Fruit fly (Drosophila melanogaster) whole organism: ENCODE data around the gene Akr1B.

Source experiments
- CG8478 ChIP-seq: fragments of >200 bp; optimal IDR thresholded peaks from 2 replicates; lab custom pipeline; 2018; ENCODE audit warnings: inconsistent platforms
- Dll ChIP-seq: fragments of >200 bp; optimal IDR thresholded peaks from 2 replicates; lab custom pipeline; 2017
- EcR ChIP-seq, 2 experiments: fragments of >200 bp; optimal IDR thresholded peaks; 2 replicates each; lab custom pipeline; 2017; ENCODE audit warnings: missing biosample characterization in 2 of 2, missing genetic modification characterization in 2 of 2, missing genetic modification reagents in 2 of 2
- pan ChIP-seq: fragments of >200 bp; optimal IDR thresholded peaks from 2 replicates; lab custom pipeline; 2017
- psq ChIP-seq: fragments of >200 bp; optimal IDR thresholded peaks from 2 replicates; lab custom pipeline; 2017
- usp ChIP-seq: fragments of >200 bp; optimal IDR thresholded peaks from 2 replicates; lab custom pipeline; 2017; ENCODE audit warnings: missing biosample characterization, missing genetic modification characterization, mixed read lengths

Akr1B gene

DNA sequence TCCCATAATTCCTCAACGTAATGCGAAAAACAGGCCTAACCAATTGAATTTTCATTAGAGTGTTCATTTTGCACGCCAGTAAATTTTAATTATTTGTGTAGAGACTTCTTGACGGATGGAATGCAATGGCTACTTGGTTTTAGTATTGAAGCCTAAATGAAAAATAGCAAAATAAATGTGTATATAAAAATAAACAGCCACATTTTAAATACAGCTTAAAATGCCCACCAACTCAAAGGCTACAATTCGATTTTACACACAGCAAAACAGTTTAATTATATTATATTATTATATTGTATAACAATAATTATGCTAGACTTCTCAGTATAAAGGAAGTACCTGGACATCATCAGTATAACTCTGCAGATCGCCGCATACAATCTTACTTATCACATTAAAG, at the start of gene Akr1B:
Gene Akr1B, minus strand, starts transcription at position 101 of the 400 bp plus-strand sequence.
- TF ChIP-seq CG8478 (no peak), Dll (no peak), EcR (GFP tag; optimal IDR thresholded peaks at IDR 0.05; lab: Kevin White, UChicago) (no peak), psq (lab: Kevin White, UChicago) (no peak), pan (lab: Kevin White, UChicago) (no peak), usp (GFP tag; lab: Kevin White, UChicago) (no peak)

DNA sequence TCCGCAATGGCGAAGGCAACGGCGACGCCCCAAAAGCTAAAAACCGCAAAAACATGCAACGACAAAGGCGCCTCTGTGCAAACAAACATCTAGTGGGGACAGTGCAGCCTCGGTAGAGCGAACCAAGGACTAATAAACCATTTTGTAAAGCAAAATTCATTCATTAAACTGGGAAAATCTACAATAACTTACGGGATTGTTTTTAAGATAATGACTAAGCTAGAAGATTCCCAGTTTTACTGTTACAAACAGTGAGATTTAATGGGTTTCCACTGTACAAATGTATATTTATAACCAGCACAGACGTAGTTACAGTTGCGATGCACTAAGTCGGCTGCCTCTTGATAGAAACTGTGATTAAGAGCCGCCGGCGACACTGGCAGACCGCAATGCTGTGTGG, 32.0 kb upstream of the Akr1B start:
- TF ChIP-seq EcR (GFP tag; optimal IDR thresholded peaks at IDR 0.05; lab: Kevin White, UChicago): no peak
- no peak for TF ChIP-seq usp (GFP tag; lab: Kevin White, UChicago)
- no peak for TF ChIP-seq pan (lab: Kevin White, UChicago)
- TF ChIP-seq Dll: no peak
- TF ChIP-seq CG8478: no peak
- no peak for TF ChIP-seq psq (lab: Kevin White, UChicago)

DNA sequence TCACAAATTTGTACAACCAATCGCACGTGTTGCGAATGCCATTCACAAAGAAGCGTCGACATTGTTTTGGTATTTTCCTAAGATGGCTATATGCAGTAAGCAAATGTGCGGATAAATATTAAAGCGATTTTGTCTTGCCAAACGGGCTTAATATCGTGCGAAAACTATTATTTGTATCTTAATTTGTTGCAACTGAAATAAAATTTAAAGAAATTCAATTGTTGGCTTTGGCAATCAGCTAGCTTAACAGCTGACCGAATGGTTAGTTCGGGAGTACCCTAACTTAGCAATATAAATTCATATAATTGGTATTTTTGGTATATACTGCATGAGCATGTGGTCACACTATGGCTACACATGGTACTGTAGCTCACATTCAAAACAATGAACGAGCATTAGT, 24.2 kb upstream of the Akr1B start, which contains the start of the genes RIOK1 and Polr3H:
Gene RIOK1, minus strand, starts transcription at position 65 of the 400 bp plus-strand sequence.
Gene Polr3H, plus strand, starts transcription at position 347 of the 400 bp plus-strand sequence.
- TF ChIP-seq EcR (GFP tag; optimal IDR thresholded peaks at IDR 0.05; lab: Kevin White, UChicago): no peak
- TF ChIP-seq pan (lab: Kevin White, UChicago): no peak
- TF ChIP-seq psq (lab: Kevin White, UChicago): no peak
- TF ChIP-seq CG8478: no peak
- no peak for TF ChIP-seq usp (GFP tag; lab: Kevin White, UChicago)
- TF ChIP-seq Dll: no peak

DNA sequence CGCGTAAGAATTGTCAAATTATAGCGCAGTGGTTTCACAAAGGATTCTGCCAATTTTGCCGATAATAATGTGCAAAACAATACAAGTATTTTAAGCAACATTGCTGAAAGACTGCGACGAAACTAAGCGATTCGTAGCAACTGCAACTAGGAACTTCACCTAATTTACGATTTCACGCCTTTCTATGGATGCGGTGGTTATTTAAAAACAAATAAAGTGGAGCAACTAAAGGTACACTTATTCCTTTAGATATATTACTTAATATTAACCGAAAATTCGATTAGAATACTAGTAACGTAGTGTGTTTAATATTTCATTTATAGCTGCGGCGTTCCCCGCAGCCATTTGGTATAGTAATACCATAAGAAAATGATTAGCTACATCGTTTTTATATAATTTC, 21.8 kb upstream of the Akr1B start, which contains the start of gene CG6071:
Gene CG6071, minus strand, starts transcription at position 101 of the 400 bp plus-strand sequence.
- TF ChIP-seq pan (lab: Kevin White, UChicago) (no peak), EcR (GFP tag; optimal IDR thresholded peaks at IDR 0.05; lab: Kevin White, UChicago) (no peak), CG8478 (no peak), psq (lab: Kevin White, UChicago) (no peak), usp (GFP tag; lab: Kevin White, UChicago) (no peak), Dll (no peak)

DNA sequence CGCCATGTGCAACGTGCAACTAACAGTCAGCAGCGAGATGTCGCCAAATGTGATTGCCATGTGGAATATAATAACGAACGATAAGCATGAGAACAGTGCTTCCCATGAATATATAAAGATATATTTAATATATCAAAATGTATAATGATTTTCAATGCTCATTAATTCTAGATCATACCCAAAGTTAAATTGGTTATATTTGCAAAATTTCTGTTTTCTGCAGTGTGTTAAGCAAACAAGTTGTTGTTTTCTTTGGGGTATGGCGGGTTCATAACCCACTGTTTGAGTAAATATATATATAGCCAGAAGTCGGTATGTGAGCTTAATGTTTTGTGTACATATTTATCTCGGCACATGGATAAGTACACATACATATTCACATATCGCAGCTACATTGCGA, 12.6 kb upstream of the Akr1B start:
- TF ChIP-seq Dll: no peak
- TF ChIP-seq psq (lab: Kevin White, UChicago): no peak
- TF ChIP-seq CG8478: no peak
- no peak for TF ChIP-seq EcR (GFP tag; optimal IDR thresholded peaks at IDR 0.05; lab: Kevin White, UChicago)
- no peak for TF ChIP-seq usp (GFP tag; lab: Kevin White, UChicago)
- TF ChIP-seq pan (lab: Kevin White, UChicago): no peak

DNA sequence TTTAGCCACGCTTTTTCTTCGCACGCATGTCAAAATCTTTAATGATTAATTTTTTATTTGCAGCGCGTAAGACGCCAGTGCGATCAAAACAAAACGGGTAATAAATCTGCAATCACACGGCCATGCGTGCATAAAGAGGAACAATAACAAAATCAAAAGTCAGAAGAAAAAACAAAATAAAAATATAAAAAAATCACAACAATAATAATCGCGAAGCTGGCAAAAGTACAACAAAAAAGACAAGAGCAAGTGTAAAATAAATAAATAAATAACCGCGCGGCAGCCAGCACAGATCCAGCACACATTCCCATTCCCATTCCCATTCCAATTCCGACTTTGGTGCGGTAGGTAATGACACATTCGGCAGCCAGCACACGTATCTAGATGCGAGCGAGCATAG, 10.4 kb upstream of the Akr1B start:
- TF ChIP-seq pan (lab: Kevin White, UChicago) (no peak), usp (GFP tag; lab: Kevin White, UChicago) (no peak), CG8478 (no peak), psq (lab: Kevin White, UChicago) (no peak), EcR (GFP tag; optimal IDR thresholded peaks at IDR 0.05; lab: Kevin White, UChicago) (no peak), Dll (no peak)

DNA sequence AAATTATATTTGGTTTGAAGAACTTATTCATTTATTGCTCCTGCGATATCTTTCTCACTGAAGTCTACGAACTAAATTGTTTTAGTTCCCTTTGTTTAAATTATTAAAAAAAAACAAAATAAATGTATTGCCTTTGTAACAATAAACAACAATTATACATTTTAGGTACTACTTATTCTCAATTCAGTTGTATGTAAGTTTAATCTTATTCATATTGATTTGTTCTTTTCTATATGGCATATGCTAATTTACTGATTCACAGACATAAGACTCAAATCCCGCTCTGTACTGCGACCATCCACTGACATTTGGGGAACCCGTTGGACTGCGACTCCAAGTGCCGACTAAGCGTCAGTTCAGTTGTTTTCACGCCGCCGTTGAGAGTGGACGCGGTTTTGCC, 6.9 kb upstream of the Akr1B start, which contains the start of gene CG32091:
Gene CG32091, plus strand, starts transcription at position 301 of the 400 bp plus-strand sequence.
- TF ChIP-seq CG8478: no peak
- no peak for TF ChIP-seq pan (lab: Kevin White, UChicago)
- no peak for TF ChIP-seq psq (lab: Kevin White, UChicago)
- no peak for TF ChIP-seq Dll
- no peak for TF ChIP-seq EcR (GFP tag; optimal IDR thresholded peaks at IDR 0.05; lab: Kevin White, UChicago)
- TF ChIP-seq usp (GFP tag; lab: Kevin White, UChicago): no peak

DNA sequence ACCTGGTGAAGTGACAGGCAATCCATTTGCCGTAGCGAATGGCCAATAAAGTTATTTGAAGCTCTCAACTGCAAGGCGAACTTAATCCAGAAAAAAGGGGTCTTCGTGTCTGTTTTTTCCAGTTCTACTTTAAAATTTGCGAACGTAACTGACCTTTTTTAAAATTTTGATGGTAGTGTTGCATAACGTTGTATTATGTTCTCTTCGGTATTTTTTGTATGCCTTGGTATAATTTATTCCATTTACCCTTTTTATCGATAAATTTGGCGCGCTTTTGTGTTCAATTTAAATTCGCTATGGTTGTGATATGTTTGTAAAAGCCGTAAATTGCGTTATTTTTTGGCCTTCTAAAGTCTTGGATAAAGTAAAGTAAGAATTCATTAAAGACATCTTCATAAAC, 6.5 kb upstream of the Akr1B start:
- TF ChIP-seq Dll (no peak), usp (GFP tag; lab: Kevin White, UChicago) (no peak), pan (lab: Kevin White, UChicago) (no peak), EcR (GFP tag; optimal IDR thresholded peaks at IDR 0.05; lab: Kevin White, UChicago) (no peak), CG8478 (no peak), psq (lab: Kevin White, UChicago) (no peak)

DNA sequence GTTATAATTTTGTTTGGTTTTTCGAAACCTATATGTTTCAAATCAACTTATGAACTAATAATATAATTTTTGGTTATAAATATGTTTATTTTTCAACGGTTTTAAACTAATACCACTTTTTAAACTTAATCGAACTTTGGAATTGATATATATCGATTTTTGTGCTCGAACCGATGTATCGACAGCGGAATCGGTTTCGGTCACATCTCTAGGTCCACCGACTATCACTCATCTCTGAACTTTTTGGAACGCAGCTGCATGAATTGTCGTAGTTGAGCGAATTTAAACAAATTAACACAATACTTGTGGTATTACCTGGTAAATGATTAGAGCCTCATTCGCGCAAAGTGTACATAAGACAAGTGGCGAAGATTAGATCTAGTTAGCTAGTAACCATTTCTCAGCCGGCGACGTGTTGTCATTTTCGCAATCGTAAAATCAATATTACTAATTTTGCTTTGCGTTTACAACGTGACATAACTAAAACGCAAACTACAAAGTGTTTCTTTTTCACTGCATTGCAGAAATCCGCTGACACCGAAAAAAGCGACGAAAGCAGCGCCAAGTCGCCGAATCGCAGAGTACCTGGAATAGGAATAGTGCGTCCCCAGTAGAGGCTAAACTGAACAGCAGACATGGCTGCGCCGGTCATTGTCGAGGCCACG, 3.8 kb upstream of the Akr1B start, which contains the start of gene Apt1:
Gene Apt1, plus strand, starts transcription at position 219 of the 665 bp plus-strand sequence.
- TF ChIP-seq CG8478 (no peak), usp (GFP tag; lab: Kevin White, UChicago) (no peak), Dll (no peak), EcR (GFP tag; optimal IDR thresholded peaks at IDR 0.05; lab: Kevin White, UChicago) (no peak), pan (lab: Kevin White, UChicago) (no peak), psq (lab: Kevin White, UChicago) (no peak)

DNA sequence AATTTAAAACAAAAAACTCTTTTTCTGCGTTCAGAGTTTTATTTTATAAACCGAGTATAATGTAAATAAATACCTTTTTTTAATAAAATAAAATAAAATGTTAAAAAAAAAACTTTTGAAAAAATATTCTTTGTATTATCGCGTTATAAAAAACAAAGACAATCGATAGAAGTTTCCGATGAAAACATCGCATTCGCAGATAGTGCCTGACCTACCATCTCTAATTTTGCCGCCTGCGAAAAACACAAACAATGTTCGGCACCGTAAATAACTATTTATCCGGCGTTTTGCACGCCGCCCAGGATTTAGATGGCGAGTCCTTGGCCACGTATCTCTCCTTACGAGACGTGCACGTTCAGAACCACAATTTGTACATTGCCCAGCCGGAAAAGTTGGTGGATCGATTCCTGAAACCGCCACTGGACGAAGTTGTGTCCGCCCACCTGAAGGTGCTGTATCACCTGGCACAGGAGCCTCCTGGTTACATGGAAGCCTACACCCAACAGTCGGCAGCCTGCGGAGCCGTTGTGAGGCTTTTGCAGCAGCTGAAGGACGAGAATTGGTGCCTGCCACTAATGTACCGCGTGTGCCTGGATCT, 2.1 kb upstream of the Akr1B start, which contains the start of gene PCID2:
Gene PCID2, plus strand, starts transcription at position 213 of the 598 bp plus-strand sequence.
- TF ChIP-seq EcR (GFP tag; optimal IDR thresholded peaks at IDR 0.05; lab: Kevin White, UChicago) (no peak), usp (GFP tag; lab: Kevin White, UChicago) (no peak), psq (lab: Kevin White, UChicago) (no peak), pan (lab: Kevin White, UChicago) (no peak), Dll (no peak), CG8478 (no peak)

DNA sequence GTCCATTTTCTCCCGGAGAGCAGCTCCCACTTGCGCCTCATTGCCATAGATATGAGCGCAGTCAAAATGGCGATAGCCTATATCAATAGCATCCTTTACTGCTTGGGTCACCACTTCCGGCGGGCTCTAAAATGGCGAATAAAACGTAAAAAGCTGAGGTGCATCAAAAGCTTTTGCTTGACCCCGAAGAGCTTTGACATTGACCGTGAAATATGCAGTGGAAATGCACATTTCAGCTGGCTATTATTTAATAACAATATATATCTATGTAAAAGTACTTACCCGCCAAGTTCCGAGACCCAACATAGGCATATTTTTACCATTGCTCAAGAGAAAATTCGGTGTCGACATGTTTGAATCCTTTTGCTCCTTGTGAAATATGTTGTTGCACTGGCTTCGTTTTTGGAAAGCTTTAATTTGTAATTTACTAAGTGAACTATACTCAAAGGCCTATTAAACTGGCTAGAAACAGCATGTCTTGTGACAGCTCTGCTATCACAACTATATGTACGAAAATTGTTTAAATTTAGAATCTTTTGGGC, 1.5 kb upstream of the Akr1B start, which contains the start of gene CG6083:
Gene CG6083, minus strand, starts transcription at position 492 of the 542 bp plus-strand sequence.
- TF ChIP-seq CG8478: no peak
- TF ChIP-seq psq (lab: Kevin White, UChicago): no peak
- TF ChIP-seq usp (GFP tag; lab: Kevin White, UChicago): no peak
- TF ChIP-seq EcR (GFP tag; optimal IDR thresholded peaks at IDR 0.05; lab: Kevin White, UChicago): no peak
- no peak for TF ChIP-seq pan (lab: Kevin White, UChicago)
- no peak for TF ChIP-seq Dll
